Fruit fly (Drosophila melanogaster) whole organism, prepupa: ENCODE data around the gene TwdlW.

Experiments used
- CG10631 ChIP-seq: fragments of 200-800 bp; sonication (Bioruptor generic); optimal IDR thresholded peaks from 2 replicates; lab custom pipeline; 2016; ENCODE audit warnings: missing biosample characterization, missing genetic modification characterization
- Gug ChIP-seq: fragments of 200-800 bp; sonication (Bioruptor generic); IDR thresholded peaks from 2 replicates; pipeline ENCODE4 v1.3.6; 2022; ENCODE audit warnings: missing biosample characterization, missing genetic modification characterization
- Met ChIP-seq: fragments of 200-800 bp; sonication (Bioruptor generic); optimal IDR thresholded peaks from 3 replicates; lab custom pipeline; 2016; ENCODE audit warnings: missing biosample characterization, missing genetic modification characterization
- cyc ChIP-seq: fragments of 200-800 bp; sonication (Bioruptor generic); optimal IDR thresholded peaks from 3 replicates; lab custom pipeline; 2016; ENCODE audit warnings: missing biosample characterization, missing genetic modification characterization
- salr ChIP-seq, 2 experiments: fragments of 200-800 bp; sonication (Bioruptor generic); optimal IDR thresholded peaks; 3 replicates each; lab custom pipeline; 2016 to 2018; ENCODE audit warnings: missing biosample characterization in 2 of 2, missing genetic modification characterization in 2 of 2, mild to moderate bottlenecking in 1 of 2
- vri ChIP-seq: fragments of 200-800 bp; sonication (Bioruptor generic); optimal IDR thresholded peaks from 3 replicates; lab custom pipeline; 2016; ENCODE audit warnings: missing biosample characterization, mild to moderate bottlenecking, missing genetic modification characterization

DNA sequence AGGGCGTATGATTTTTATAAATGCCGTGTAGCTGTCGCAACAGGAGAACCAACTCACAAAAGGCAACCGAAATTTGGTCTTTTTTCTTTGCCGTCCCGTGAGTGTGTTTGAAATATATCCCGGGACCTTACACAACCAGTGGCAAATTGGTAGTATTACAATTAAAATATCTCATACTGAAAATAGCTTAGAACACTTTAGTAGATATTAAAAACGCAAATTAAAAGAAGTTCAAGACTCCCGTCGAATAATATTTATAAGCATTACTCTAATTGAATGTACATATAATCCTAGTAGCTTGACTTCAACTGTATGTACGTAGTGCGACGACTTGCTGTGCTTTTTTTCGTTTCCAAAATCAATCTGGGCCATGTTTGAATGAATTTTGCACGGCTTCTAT lies 35.9 kb upstream of the TwdlW start:
- TF ChIP-seq CG10631 (GFP tag; lab: Kevin White, UChicago) = no peak
- no peak for TF ChIP-seq Met
- no peak for TF ChIP-seq salr (GFP tag; optimal IDR thresholded peaks at IDR 0.05; lab: Kevin White, UChicago)
- TF ChIP-seq Gug = no peak
- no peak for TF ChIP-seq vri (GFP tag; lab: Kevin White, UChicago)
- no peak for TF ChIP-seq cyc (GFP tag; lab: Kevin White, UChicago)
